Worm (Caenorhabditis elegans): ENCODE measurements around the gene cka-2.
A peak's percentile ranks its signal among the peaks of the same experiment; 100 is the strongest.

cka-2 gene

ce11 chrX:4285669-4286174, at the start of gene cka-2:
Gene cka-2, plus strand, starts transcription at chrX:4286124.
- TF ChIP-seq ztf-23 (GFP tag; IDR thresholded peaks at IDR 0.05), result no peak
- no peak for TF ChIP-seq flt-1 (GFP tag; IDR thresholded peaks at IDR 0.05)
- no peak for TF ChIP-seq klf-2 (GFP tag; conservative IDR thresholded peaks at IDR 0.05)
- TF ChIP-seq med-1 (GFP tag; optimal IDR thresholded peaks at IDR 0.05; ENCODE audit: insufficient read depth), result no peak
- TF ChIP-seq ztf-29 (GFP tag; IDR thresholded peaks at IDR 0.05), result no peak
- no peak for TF ChIP-seq T22C8.4 (GFP tag; IDR thresholded peaks at IDR 0.05)
- TF ChIP-seq cog-1 (tag; optimal IDR thresholded peaks at IDR 0.05), result no peak
- TF ChIP-seq ref-1 (GFP tag; conservative IDR thresholded peaks at IDR 0.05), result no peak
- TF ChIP-seq tab-1 (GFP tag; IDR thresholded peaks at IDR 0.05), result no peak

DNA sequence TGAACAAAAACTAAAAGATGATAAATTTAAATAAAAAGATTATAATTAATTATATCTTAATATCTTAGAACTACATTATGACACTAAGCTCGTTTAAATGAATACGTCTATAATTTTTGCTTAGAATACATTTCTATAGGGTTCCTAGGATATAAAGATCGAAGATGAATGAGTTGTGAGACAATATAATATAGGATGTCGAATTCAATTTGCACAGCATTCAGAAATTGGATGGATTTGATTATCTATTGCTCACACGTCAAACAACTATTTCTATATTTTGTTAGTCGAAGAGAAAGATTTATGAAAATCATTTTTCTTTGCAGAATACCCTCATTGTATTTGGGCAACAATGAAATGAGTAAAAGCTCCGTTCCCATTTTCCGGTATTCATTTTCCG, 47.0 kb upstream of the cka-2 start:
- TF ChIP-seq klf-2 (GFP tag; conservative IDR thresholded peaks at IDR 0.05) (no peak), ref-1 (GFP tag; conservative IDR thresholded peaks at IDR 0.05) (no peak), ztf-23 (GFP tag; IDR thresholded peaks at IDR 0.05) (no peak), flt-1 (GFP tag; IDR thresholded peaks at IDR 0.05) (no peak), med-1 (GFP tag; optimal IDR thresholded peaks at IDR 0.05; ENCODE audit: insufficient read depth) (no peak), T22C8.4 (GFP tag; IDR thresholded peaks at IDR 0.05) (no peak), cog-1 (tag; optimal IDR thresholded peaks at IDR 0.05) (no peak), ztf-29 (GFP tag; IDR thresholded peaks at IDR 0.05) (no peak), tab-1 (GFP tag; IDR thresholded peaks at IDR 0.05) (no peak)

DNA sequence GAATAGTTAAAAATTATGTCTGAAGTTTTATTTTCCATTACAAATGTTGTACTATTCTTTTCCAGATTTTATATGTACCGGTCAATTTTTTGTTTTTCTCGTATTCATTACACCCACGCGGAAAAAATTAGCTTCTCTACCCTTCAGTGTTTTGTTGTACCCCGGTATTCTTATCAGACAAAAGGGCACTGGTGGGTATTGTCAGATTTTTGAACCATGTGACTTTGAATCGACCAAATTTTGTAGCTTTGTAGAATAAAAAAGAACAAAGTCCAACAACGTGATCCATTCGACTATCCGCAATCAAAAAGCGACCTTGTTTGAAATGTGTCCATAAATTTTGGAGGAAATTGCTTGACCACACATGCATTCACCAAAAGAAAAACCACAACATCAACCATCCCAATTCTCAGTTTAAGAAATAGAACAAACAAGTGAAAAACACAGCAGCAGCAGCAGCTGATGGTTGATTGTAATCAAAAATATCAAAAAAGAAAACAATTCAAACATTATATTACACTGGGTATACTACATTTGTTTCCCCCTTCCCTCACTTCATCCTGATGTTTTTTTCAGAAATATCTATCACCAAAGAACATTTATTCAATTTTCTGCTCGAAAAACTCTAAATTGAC, 41.3 kb upstream of the cka-2 start:
- TF ChIP-seq cog-1 (tag; optimal IDR thresholded peaks at IDR 0.05) (no peak), klf-2 (GFP tag; conservative IDR thresholded peaks at IDR 0.05) (no peak), ztf-29 (GFP tag; IDR thresholded peaks at IDR 0.05) (no peak), ztf-23 (GFP tag; IDR thresholded peaks at IDR 0.05) (no peak)

ce11 chrX:4245124-4245523, 40.8 kb upstream of the cka-2 start:
- TF ChIP-seq ref-1 (GFP tag; conservative IDR thresholded peaks at IDR 0.05) (no peak), cog-1 (tag; optimal IDR thresholded peaks at IDR 0.05) (no peak), med-1 (GFP tag; optimal IDR thresholded peaks at IDR 0.05; ENCODE audit: insufficient read depth) (no peak), ztf-29 (GFP tag; IDR thresholded peaks at IDR 0.05) (no peak), tab-1 (GFP tag; IDR thresholded peaks at IDR 0.05) (no peak), T22C8.4 (GFP tag; IDR thresholded peaks at IDR 0.05) (no peak), ztf-23 (GFP tag; IDR thresholded peaks at IDR 0.05) (no peak), klf-2 (GFP tag; conservative IDR thresholded peaks at IDR 0.05) (no peak), flt-1 (GFP tag; IDR thresholded peaks at IDR 0.05) (no peak)

ce11 chrX:4246237-4246697, 39.7 kb upstream of the cka-2 start:
- TF ChIP-seq med-1 (GFP tag; optimal IDR thresholded peaks at IDR 0.05; ENCODE audit: insufficient read depth), result no peak
- TF ChIP-seq ztf-23 (GFP tag; IDR thresholded peaks at IDR 0.05), result 0 out of 2 replicates have a peak, but pooled peaks have one; percentile 24
- no peak for TF ChIP-seq klf-2 (GFP tag; conservative IDR thresholded peaks at IDR 0.05)
- no peak for TF ChIP-seq flt-1 (GFP tag; IDR thresholded peaks at IDR 0.05)
- no peak for TF ChIP-seq T22C8.4 (GFP tag; IDR thresholded peaks at IDR 0.05)

DNA sequence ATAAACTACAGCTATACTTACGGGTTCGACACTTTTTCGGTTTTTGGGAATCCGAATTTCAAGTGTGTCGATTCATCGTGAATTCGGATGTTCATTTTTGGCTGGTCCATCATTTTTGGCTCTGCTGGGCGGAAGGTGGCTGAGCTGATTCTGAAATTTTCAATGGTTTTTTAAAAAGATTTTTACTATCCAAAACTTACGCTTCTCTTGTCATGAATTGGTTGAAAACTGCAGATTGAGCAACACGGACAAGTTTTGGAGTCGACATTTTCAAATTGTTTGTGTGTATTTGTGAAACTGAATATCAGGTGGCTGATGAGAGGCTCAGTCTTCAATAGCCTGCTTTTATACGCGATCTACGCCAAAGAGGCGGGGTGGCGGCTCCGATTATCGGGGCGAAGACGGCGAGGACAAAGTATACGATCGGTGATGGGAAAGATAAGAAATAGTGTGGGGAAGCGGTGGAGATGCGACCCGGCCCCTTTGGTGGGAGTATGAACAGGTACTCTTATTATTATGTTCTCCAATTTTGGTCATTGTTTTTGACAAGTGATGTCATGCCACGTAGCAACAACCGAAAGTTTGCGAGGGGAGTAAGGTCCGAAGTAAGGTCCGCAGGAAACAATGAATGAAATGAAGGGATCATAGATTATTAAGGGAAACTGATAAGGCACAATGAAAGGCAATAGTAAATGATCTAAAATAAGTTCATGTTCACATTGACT, 38.9 kb upstream of the cka-2 start, which contains the start of gene F48D6.4:
TSS of gene F48D6.4 (minus strand) at position 346 of the 725 bp plus-strand sequence.
- TF ChIP-seq klf-2 (GFP tag; conservative IDR thresholded peaks at IDR 0.05), result no peak
- TF ChIP-seq ref-1 (GFP tag; conservative IDR thresholded peaks at IDR 0.05), result no peak
- TF ChIP-seq med-1 (GFP tag; optimal IDR thresholded peaks at IDR 0.05; ENCODE audit: insufficient read depth), result no peak
- TF ChIP-seq flt-1 (GFP tag; IDR thresholded peaks at IDR 0.05), result no peak
- no peak for TF ChIP-seq ztf-29 (GFP tag; IDR thresholded peaks at IDR 0.05)
- TF ChIP-seq T22C8.4 (GFP tag; IDR thresholded peaks at IDR 0.05), result no peak
- no peak for TF ChIP-seq cog-1 (tag; optimal IDR thresholded peaks at IDR 0.05)
- no peak for TF ChIP-seq tab-1 (GFP tag; IDR thresholded peaks at IDR 0.05)
- no peak for TF ChIP-seq ztf-23 (GFP tag; IDR thresholded peaks at IDR 0.05)

ce11 chrX:4248417-4248816, 37.5 kb upstream of the cka-2 start:
- TF ChIP-seq T22C8.4 (GFP tag; IDR thresholded peaks at IDR 0.05) (no peak), ref-1 (GFP tag; conservative IDR thresholded peaks at IDR 0.05) (no peak), tab-1 (GFP tag; IDR thresholded peaks at IDR 0.05) (no peak), med-1 (GFP tag; optimal IDR thresholded peaks at IDR 0.05; ENCODE audit: insufficient read depth) (no peak), klf-2 (GFP tag; conservative IDR thresholded peaks at IDR 0.05) (no peak), ztf-29 (GFP tag; IDR thresholded peaks at IDR 0.05) (no peak), ztf-23 (GFP tag; IDR thresholded peaks at IDR 0.05) (no peak), flt-1 (GFP tag; IDR thresholded peaks at IDR 0.05) (no peak), cog-1 (tag; optimal IDR thresholded peaks at IDR 0.05) (no peak)

DNA sequence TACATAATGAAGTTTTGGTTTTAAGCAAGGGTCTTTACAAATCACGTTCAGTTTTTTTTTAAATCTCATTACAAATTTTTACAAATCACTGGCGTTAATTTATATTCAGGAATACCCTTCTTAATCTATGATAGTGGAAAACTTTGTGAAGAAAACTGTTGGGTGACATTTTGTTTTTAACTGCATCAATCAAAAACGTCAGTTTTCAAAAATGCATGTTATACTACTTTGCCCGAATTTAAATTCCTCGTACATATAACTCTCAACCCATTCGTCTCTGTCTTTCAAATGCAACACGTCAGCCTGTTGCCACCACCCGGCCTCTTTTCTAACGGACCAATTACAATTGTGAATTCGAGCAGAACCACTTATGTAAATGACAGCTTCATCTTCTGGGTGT, 37.0 kb upstream of the cka-2 start, which contains the start of gene hlh-13:
TSS of gene hlh-13 (plus strand) at position 301 of the 400 bp plus-strand sequence.
- TF ChIP-seq ztf-23 (GFP tag; IDR thresholded peaks at IDR 0.05) (no peak), cog-1 (tag; optimal IDR thresholded peaks at IDR 0.05) (no peak), flt-1 (GFP tag; IDR thresholded peaks at IDR 0.05) (no peak), tab-1 (GFP tag; IDR thresholded peaks at IDR 0.05) (no peak), klf-2 (GFP tag; conservative IDR thresholded peaks at IDR 0.05) (no peak), ref-1 (GFP tag; conservative IDR thresholded peaks at IDR 0.05) (no peak), med-1 (GFP tag; optimal IDR thresholded peaks at IDR 0.05; ENCODE audit: insufficient read depth) (no peak), ztf-29 (GFP tag; IDR thresholded peaks at IDR 0.05) (no peak), T22C8.4 (GFP tag; IDR thresholded peaks at IDR 0.05) (no peak)

ce11 chrX:4252047-4252446, 33.9 kb upstream of the cka-2 start, which contains the start of gene srv-5:
Gene srv-5, plus strand, starts transcription at chrX:4252347.
- TF ChIP-seq klf-2 (GFP tag; conservative IDR thresholded peaks at IDR 0.05), result no peak
- TF ChIP-seq med-1 (GFP tag; optimal IDR thresholded peaks at IDR 0.05; ENCODE audit: insufficient read depth), result no peak
- no peak for TF ChIP-seq cog-1 (tag; optimal IDR thresholded peaks at IDR 0.05)
- TF ChIP-seq T22C8.4 (GFP tag; IDR thresholded peaks at IDR 0.05), result no peak
- no peak for TF ChIP-seq tab-1 (GFP tag; IDR thresholded peaks at IDR 0.05)
- no peak for TF ChIP-seq ref-1 (GFP tag; conservative IDR thresholded peaks at IDR 0.05)
- no peak for TF ChIP-seq ztf-23 (GFP tag; IDR thresholded peaks at IDR 0.05)
- TF ChIP-seq flt-1 (GFP tag; IDR thresholded peaks at IDR 0.05), result no peak
- no peak for TF ChIP-seq ztf-29 (GFP tag; IDR thresholded peaks at IDR 0.05)
